Worm (Caenorhabditis elegans): Measurements from ENCODE around the gene C35A5.8.

Gene C35A5.8

ce11 chrV:10503893-10504292 lies 21.8 kb downstream of the C35A5.8 start, which contains the start of gene C35A5.10:
Gene C35A5.10, plus strand, starts transcription at chrV:10504193.
- TF ChIP-seq dao-5 (tag; optimal IDR thresholded peaks at IDR 0.05) (no peak), W03F9.2 (tag; optimal IDR thresholded peaks at IDR 0.05) (no peak), him-1 (tag; optimal IDR thresholded peaks at IDR 0.05) (no peak)

- no peak for TF ChIP-seq him-1 (tag; optimal IDR thresholded peaks at IDR 0.05)
- TF ChIP-seq W03F9.2 (tag; optimal IDR thresholded peaks at IDR 0.05), result no peak
- TF ChIP-seq dao-5 (tag; optimal IDR thresholded peaks at IDR 0.05), result no peak
Observed at ce11 chrV:10503011-10503410, 22.7 kb downstream of the C35A5.8 start, which contains the start of gene C35A5.11. Gene C35A5.11, minus strand, starts transcription at chrV:10503111.

- TF ChIP-seq W03F9.2 (tag; optimal IDR thresholded peaks at IDR 0.05), result no peak
- no peak for TF ChIP-seq him-1 (tag; optimal IDR thresholded peaks at IDR 0.05)
- TF ChIP-seq dao-5 (tag; optimal IDR thresholded peaks at IDR 0.05), result no peak
Observed at ce11 chrV:10501295-10501694, 24.4 kb downstream of the C35A5.8 start, which contains the start of gene C35A5.3. Gene C35A5.3, minus strand, starts transcription at chrV:10501395.

ce11 chrV:10496733-10497132 lies 29.0 kb downstream of the C35A5.8 start, which contains the start of gene C35A5.4:
Gene C35A5.4, plus strand, starts transcription at chrV:10497033.
- TF ChIP-seq W03F9.2 (tag; optimal IDR thresholded peaks at IDR 0.05) (no peak), dao-5 (tag; optimal IDR thresholded peaks at IDR 0.05) (no peak), him-1 (tag; optimal IDR thresholded peaks at IDR 0.05) (no peak)

- TF ChIP-seq dao-5 (tag; optimal IDR thresholded peaks at IDR 0.05), result no peak
- TF ChIP-seq W03F9.2 (tag; optimal IDR thresholded peaks at IDR 0.05), result no peak
- TF ChIP-seq him-1 (tag; optimal IDR thresholded peaks at IDR 0.05), result no peak
Observed at ce11 chrV:10493150-10493549, 32.6 kb downstream of the C35A5.8 start, which contains the start of gene ugt-33. Gene ugt-33, plus strand, starts transcription at chrV:10493409.

- TF ChIP-seq dao-5 (tag; optimal IDR thresholded peaks at IDR 0.05), result no peak
- TF ChIP-seq him-1 (tag; optimal IDR thresholded peaks at IDR 0.05), result no peak
- TF ChIP-seq W03F9.2 (tag; optimal IDR thresholded peaks at IDR 0.05), result no peak
Observed at ce11 chrV:10491443-10491842, 34.3 kb downstream of the C35A5.8 start, which contains the start of gene aqp-5. Gene aqp-5, plus strand, starts transcription at chrV:10491743.

- TF ChIP-seq W03F9.2 (tag; optimal IDR thresholded peaks at IDR 0.05) (no peak), him-1 (tag; optimal IDR thresholded peaks at IDR 0.05) (no peak), dao-5 (tag; optimal IDR thresholded peaks at IDR 0.05) (no peak)
Observed at ce11 chrV:10489998-10490397, 35.7 kb downstream of the C35A5.8 start, which contains the start of gene ncx-5. Gene ncx-5, minus strand, starts transcription at chrV:10490098.

- TF ChIP-seq him-1 (tag; optimal IDR thresholded peaks at IDR 0.05) (no peak), dao-5 (tag; optimal IDR thresholded peaks at IDR 0.05) (no peak), W03F9.2 (tag; optimal IDR thresholded peaks at IDR 0.05) (no peak)
Observed at ce11 chrV:10485389-10485788, 40.3 kb downstream of the C35A5.8 start.

- no peak for TF ChIP-seq dao-5 (tag; optimal IDR thresholded peaks at IDR 0.05)
- TF ChIP-seq him-1 (tag; optimal IDR thresholded peaks at IDR 0.05), result no peak
- no peak for TF ChIP-seq W03F9.2 (tag; optimal IDR thresholded peaks at IDR 0.05)
Observed at ce11 chrV:10484640-10485039, 41.1 kb downstream of the C35A5.8 start, which contains the start of gene Y32F6B.1. Gene Y32F6B.1, minus strand, starts transcription at chrV:10484740.

- TF ChIP-seq dao-5 (tag; optimal IDR thresholded peaks at IDR 0.05), result no peak
- TF ChIP-seq him-1 (tag; optimal IDR thresholded peaks at IDR 0.05), result no peak
- TF ChIP-seq W03F9.2 (tag; optimal IDR thresholded peaks at IDR 0.05), result no peak
Observed at ce11 chrV:10483995-10484394, 41.7 kb downstream of the C35A5.8 start.

- TF ChIP-seq dao-5 (tag; optimal IDR thresholded peaks at IDR 0.05) (no peak), him-1 (tag; optimal IDR thresholded peaks at IDR 0.05) (no peak), W03F9.2 (tag; optimal IDR thresholded peaks at IDR 0.05) (no peak)
Observed at ce11 chrV:10478097-10478828, 47.4 kb downstream of the C35A5.8 start, which contains the start of the genes crp-1 and Y32F6B.9. Gene crp-1, plus strand, starts transcription at chrV:10478564. Gene Y32F6B.9, plus strand, starts transcription at chrV:10478699.

- no peak for TF ChIP-seq W03F9.2 (tag; optimal IDR thresholded peaks at IDR 0.05)
- no peak for TF ChIP-seq dao-5 (tag; optimal IDR thresholded peaks at IDR 0.05)
- TF ChIP-seq him-1 (tag; optimal IDR thresholded peaks at IDR 0.05), result peak; percentile 23
Observed at ce11 chrV:10476864-10477443, 48.8 kb downstream of the C35A5.8 start.

ce11 chrV:10475421-10475820 lies 50.3 kb downstream of the C35A5.8 start:
- TF ChIP-seq him-1 (tag; optimal IDR thresholded peaks at IDR 0.05) (no peak), dao-5 (tag; optimal IDR thresholded peaks at IDR 0.05) (no peak), W03F9.2 (tag; optimal IDR thresholded peaks at IDR 0.05) (no peak)

ce11 chrV:10474040-10474439 lies 51.7 kb downstream of the C35A5.8 start:
- no peak for TF ChIP-seq W03F9.2 (tag; optimal IDR thresholded peaks at IDR 0.05)
